Fruit fly (Drosophila melanogaster) whole organism, adult: ENCODE results near the gene Pdf.

Experiments
- CG11617 ChIP-seq: fragments of 200-800 bp; sonication (Bioruptor generic); optimal IDR thresholded peaks from 2 replicates; lab custom pipeline; 2017; ENCODE audit warnings: mild to moderate bottlenecking, missing biosample characterization, missing genetic modification reagents, missing genetic modification characterization
- CG12768 ChIP-seq: fragments of 200-800 bp; sonication (Bioruptor generic); optimal IDR thresholded peaks from 2 replicates; lab custom pipeline; 2017; ENCODE audit warnings: missing biosample characterization, missing genetic modification characterization, mild to moderate bottlenecking, moderate library complexity, missing genetic modification reagents
- CG14711 ChIP-seq: fragments of 200-800 bp; sonication (Bioruptor generic); optimal IDR thresholded peaks from 2 replicates; lab custom pipeline; 2018; ENCODE audit warnings: missing biosample characterization, mild to moderate bottlenecking, missing genetic modification characterization, moderate library complexity
- CG1620 ChIP-seq: fragments of 200-800 bp; sonication (Bioruptor generic); optimal IDR thresholded peaks from 2 replicates; lab custom pipeline; 2016; ENCODE audit warnings: missing biosample characterization, missing genetic modification characterization
- CG33017 ChIP-seq: fragments of 200-800 bp; sonication (Bioruptor generic); optimal IDR thresholded peaks from 2 replicates; lab custom pipeline; 2018; ENCODE audit warnings: missing biosample characterization, mild to moderate bottlenecking, missing genetic modification characterization, moderate library complexity
- CG5204 ChIP-seq: fragments of 200-800 bp; sonication (Bioruptor generic); optimal IDR thresholded peaks from 2 replicates; lab custom pipeline; 2016; ENCODE audit warnings: missing biosample characterization, missing genetic modification characterization
- CG7045 ChIP-seq: fragments of 200-800 bp; sonication (Bioruptor generic); optimal IDR thresholded peaks from 2 replicates; lab custom pipeline; 2017; ENCODE audit warnings: missing biosample characterization, mild to moderate bottlenecking, missing genetic modification characterization
- Clk ChIP-seq: fragments of 200-800 bp; sonication (Bioruptor generic); optimal IDR thresholded peaks from 2 replicates; lab custom pipeline; 2017; ENCODE audit warnings: missing biosample characterization, missing genetic modification characterization
- Hr96 ChIP-seq: fragments of 200-800 bp; sonication (Bioruptor generic); optimal IDR thresholded peaks from 2 replicates; lab custom pipeline; 2016; ENCODE audit warnings: missing biosample characterization, missing genetic modification characterization
- cnc ChIP-seq, 2 experiments: fragments of >200 bp; optimal IDR thresholded peaks; 2 replicates each; lab custom pipeline; 2017
- kay ChIP-seq: fragments of 200-800 bp; sonication (Bioruptor generic); peaks from one replicate; lab custom pipeline; 2016; ENCODE audit warnings: missing biosample characterization, missing genetic modification characterization, borderline replicate concordance
- pad ChIP-seq: fragments of 200-800 bp; sonication (Bioruptor generic); optimal IDR thresholded peaks from 3 replicates; lab custom pipeline; 2017; ENCODE audit warnings: missing biosample characterization, missing genetic modification characterization, mild to moderate bottlenecking, moderate library complexity, missing genetic modification reagents
- tj ChIP-seq: fragments of 200-800 bp; sonication (Bioruptor generic); optimal IDR thresholded peaks from 3 replicates; lab custom pipeline; 2017; ENCODE audit warnings: missing biosample characterization, mild to moderate bottlenecking, missing genetic modification characterization, moderate library complexity

DNA sequence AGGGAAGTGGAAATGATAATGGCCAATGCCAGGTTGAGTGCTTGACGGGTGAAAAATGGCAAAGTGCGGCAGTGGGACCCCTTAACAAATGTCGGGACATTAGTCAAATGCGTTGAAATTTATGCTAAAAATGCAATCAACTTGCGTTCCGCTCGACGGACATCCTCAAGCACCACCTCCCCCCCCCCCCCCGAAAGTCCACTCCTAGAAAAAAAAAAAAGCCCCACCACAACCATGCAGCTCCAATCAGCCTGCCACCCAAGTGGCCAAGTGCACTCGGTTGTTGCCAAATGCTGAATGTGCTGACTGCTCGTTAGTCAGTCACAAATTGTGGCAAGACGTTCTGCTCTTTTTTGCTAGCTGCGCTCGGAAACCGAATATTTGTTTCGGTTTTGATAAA lies 22.7 kb upstream of the Pdf start:
- no peak for TF ChIP-seq Hr96
- no peak for TF ChIP-seq CG11617
- no peak for TF ChIP-seq Clk
- TF ChIP-seq CG14711 (tag; lab: Kevin White, UChicago) = no peak
- no peak for TF ChIP-seq CG5204 (GFP tag; lab: Kevin White, UChicago)
- TF ChIP-seq CG33017 (tag; lab: Kevin White, UChicago) = no peak
- no peak for TF ChIP-seq tj
- no peak for TF ChIP-seq kay
- no peak for TF ChIP-seq CG1620
- TF ChIP-seq cnc (optimal IDR thresholded peaks at IDR 0.05; lab: Kevin White, UChicago) = no peak
- no peak for TF ChIP-seq CG12768 (GFP tag; lab: Kevin White, UChicago)
- TF ChIP-seq CG7045 (GFP tag; lab: Kevin White, UChicago) = no peak
- no peak for TF ChIP-seq pad (GFP tag; lab: Kevin White, UChicago)
